Worm (Caenorhabditis elegans) whole organism, L3 larva: ENCODE measurements around the gene Y69A2AR.31.

Experiments
- elt-2 ChIP-seq: sonication (generic microtip); optimal IDR thresholded peaks from 2 replicates; lab custom pipeline; 2016; ENCODE audit warnings: missing genetic modification reagents, mild to moderate bottlenecking, missing genetic modification characterization, missing compliant biosample characterization
- fos-1 ChIP-seq: fragments of 150-350 bp; optimal IDR thresholded peaks from 2 replicates; lab custom pipeline; 2014; ENCODE audit warnings: missing biosample characterization, missing genetic modification characterization
- mdl-1 ChIP-seq: fragments of 150-350 bp; optimal IDR thresholded peaks from 2 replicates; lab custom pipeline; 2014; ENCODE audit warnings: missing biosample characterization, missing genetic modification characterization

- TF ChIP-seq elt-2 (no peak), mdl-1 (no peak), fos-1 (no peak)
Measured at ce11 chrIV:2666586-2667100, 2.8 kb upstream of the Y69A2AR.31 start, which contains the start of gene Y69A2AR.1.
